Worm (Caenorhabditis elegans): ENCODE measurements around the gene hsp-43.

The hsp-43 gene

ce11 chrX:6207687-6208088 lies 27.7 kb downstream of the hsp-43 start, which contains the start of gene T13C5.6 (continued):
- TF ChIP-seq swsn-7 (tag; optimal IDR thresholded peaks at IDR 0.05), result peak; percentile 88
- TF ChIP-seq Y116A8C.19 (tag; optimal IDR thresholded peaks at IDR 0.05; ENCODE audit: borderline replicate concordance), result peak; percentile 4
- peak; percentile 63 for TF ChIP-seq C04F5.9 (tag; optimal IDR thresholded peaks at IDR 0.05)
- peak; percentile 66 for TF ChIP-seq jun-1 (tag; optimal IDR thresholded peaks at IDR 0.05)
- peak; percentile 57 for TF ChIP-seq snpc-4 (tag; optimal IDR thresholded peaks at IDR 0.05)
- TF ChIP-seq fkh-8 (tag; optimal IDR thresholded peaks at IDR 0.05), result peak; percentile 88
- TF ChIP-seq nhr-19 (GFP tag; conservative IDR thresholded peaks at IDR 0.05), result peak; percentile 88
- peak; percentile 94 for TF ChIP-seq nhr-47 (tag; optimal IDR thresholded peaks at IDR 0.05)
- TF ChIP-seq ceh-88 (GFP tag; IDR thresholded peaks at IDR 0.05), result peak; percentile 64
- TF ChIP-seq zip-4 (GFP tag; optimal IDR thresholded peaks at IDR 0.05), result peak; percentile 63
- TF ChIP-seq unc-98 (GFP tag; IDR thresholded peaks at IDR 0.05), result 0 out of 2 replicates have a peak, but pooled peaks have one; percentile 20
- TF ChIP-seq pag-3 (tag; optimal IDR thresholded peaks at IDR 0.05; ENCODE audit: borderline replicate concordance, insufficient read depth), result no peak
- peak; percentile 84 for TF ChIP-seq nhr-77 (tag; optimal IDR thresholded peaks at IDR 0.05)
- peak; percentile 62 for TF ChIP-seq blmp-1 (tag; optimal IDR thresholded peaks at IDR 0.05)
- peak; percentile 89 for TF ChIP-seq hpl-2 (GFP tag; optimal IDR thresholded peaks at IDR 0.05)
- TF ChIP-seq tbx-2 (tag; optimal IDR thresholded peaks at IDR 0.05), result peak; percentile 91
- peak; percentile 77 for TF ChIP-seq fkh-4 (tag; optimal IDR thresholded peaks at IDR 0.05; ENCODE audit: borderline replicate concordance)
- TF ChIP-seq elt-2 (tag; optimal IDR thresholded peaks at IDR 0.05), result peak; percentile 79
- TF ChIP-seq pax-3 (tag; optimal IDR thresholded peaks at IDR 0.05), result peak; percentile 83
- peak; percentile 92 for TF ChIP-seq lin-14 (GFP tag; optimal IDR thresholded peaks at IDR 0.05)
- peak; percentile 92 for TF ChIP-seq egl-13 (tag; optimal IDR thresholded peaks at IDR 0.05)
- no peak for TF ChIP-seq hlh-17 (GFP tag; optimal IDR thresholded peaks at IDR 0.05; ENCODE audit: borderline replicate concordance)
- TF ChIP-seq pqm-1 (tag; optimal IDR thresholded peaks at IDR 0.05), result no peak
- no peak for TF ChIP-seq ets-5 (GFP tag; IDR thresholded peaks at IDR 0.05)
- peak; percentile 59 for TF ChIP-seq grh-1 (GFP tag; IDR thresholded peaks at IDR 0.05)
- no peak for TF ChIP-seq alr-1 (tag; optimal IDR thresholded peaks at IDR 0.05; ENCODE audit: borderline replicate concordance)
- TF ChIP-seq ceh-8 (GFP tag; optimal IDR thresholded peaks at IDR 0.05), result peak; percentile 78
- TF ChIP-seq snu-23 (GFP tag; optimal IDR thresholded peaks at IDR 0.05), result peak; percentile 95
- TF ChIP-seq dsc-1 (tag; optimal IDR thresholded peaks at IDR 0.05), result peak; percentile 92
- TF ChIP-seq ztf-11 (tag; optimal IDR thresholded peaks at IDR 0.05), result peak in 1 of 2 experiments; percentile 86
- TF ChIP-seq nhr-11 (tag; optimal IDR thresholded peaks at IDR 0.05), result no peak
- peak; percentile 93 for TF ChIP-seq nhr-90 (tag; optimal IDR thresholded peaks at IDR 0.05; ENCODE audit: poor library complexity)
- TF ChIP-seq nhr-76 (tag; optimal IDR thresholded peaks at IDR 0.05), result peak; percentile 67
- TF ChIP-seq lin-13 (GFP tag; optimal IDR thresholded peaks at IDR 0.05), result peak; percentile 70
- TF ChIP-seq fos-1 (tag; optimal IDR thresholded peaks at IDR 0.05), result peak; percentile 67
- TF ChIP-seq lin-15B (tag; optimal IDR thresholded peaks at IDR 0.05), result peak; percentile 17
- TF ChIP-seq irx-1 (tag; optimal IDR thresholded peaks at IDR 0.05), result peak; percentile 88
- TF ChIP-seq nhr-71 (tag; optimal IDR thresholded peaks at IDR 0.05), result peak; percentile 92
- no peak for TF ChIP-seq unc-30 (tag; optimal IDR thresholded peaks at IDR 0.05)
- TF ChIP-seq F16B12.6 (tag; optimal IDR thresholded peaks at IDR 0.05), result no peak
- peak; percentile 52 to 85 (median 81) for TF ChIP-seq ceh-82 (tag; optimal IDR thresholded peaks at IDR 0.05)
- TF ChIP-seq nhr-85 (tag), result peak; percentile 93
- no peak for TF ChIP-seq nhr-28 (tag; optimal IDR thresholded peaks at IDR 0.05)
- TF ChIP-seq unc-130 (tag; optimal IDR thresholded peaks at IDR 0.05), result peak; percentile 71
- peak; percentile 79 to 88 for TF ChIP-seq lsy-2 (tag; optimal IDR thresholded peaks at IDR 0.05)
- TF ChIP-seq lin-39 (tag; optimal IDR thresholded peaks at IDR 0.05), result peak; percentile 72
- peak; percentile 96 for TF ChIP-seq lir-3 (tag; optimal IDR thresholded peaks at IDR 0.05; ENCODE audit: poor library complexity)
- TF ChIP-seq tlp-1 (tag; optimal IDR thresholded peaks at IDR 0.05), result no peak
- peak; percentile 97 for TF ChIP-seq rnt-1 (tag; optimal IDR thresholded peaks at IDR 0.05)
- TF ChIP-seq dpl-1 (GFP tag; optimal IDR thresholded peaks at IDR 0.05), result peak in 2 of 3 experiments; percentile 44 to 45
- TF ChIP-seq sup-37 (GFP tag; optimal IDR thresholded peaks at IDR 0.05), result peak; percentile 60
- TF ChIP-seq nhr-12 (tag; optimal IDR thresholded peaks at IDR 0.05), result no peak

All from whole organism, L1 larva.